Worm (Caenorhabditis elegans) whole organism, mixed stage, embryonic: ENCODE data around the gene clec-50.

Experiments
- lsy-2 ChIP-seq: fragments of 150-350 bp; optimal IDR thresholded peaks from 2 replicates; lab custom pipeline; 2014; ENCODE audit warnings: missing biosample characterization, missing genetic modification characterization
- mab-5 ChIP-seq: fragments of 150-350 bp; optimal IDR thresholded peaks from 2 replicates; lab custom pipeline; 2014; ENCODE audit warnings: missing biosample characterization, missing genetic modification characterization
- mep-1 ChIP-seq: fragments of 150-350 bp; optimal IDR thresholded peaks from 2 replicates; lab custom pipeline; 2017; ENCODE audit warnings: missing biosample characterization, missing genetic modification reagents, missing genetic modification characterization, inconsistent platforms
- nhr-12 ChIP-seq: fragments of 150-350 bp; optimal IDR thresholded peaks from 2 replicates; lab custom pipeline; 2014; ENCODE audit warnings: missing biosample characterization, missing genetic modification characterization
- nhr-237 ChIP-seq: fragments of 150-350 bp; optimal IDR thresholded peaks from 2 replicates; lab custom pipeline; 2014; ENCODE audit warnings: missing biosample characterization, missing genetic modification characterization
- snpc-4 ChIP-seq: fragments of 150-350 bp; optimal IDR thresholded peaks from 2 replicates; lab custom pipeline; 2014; ENCODE audit warnings: missing biosample characterization, missing genetic modification characterization
- tbx-8 ChIP-seq: fragments of 200-800 bp; sonication (Bioruptor generic); optimal IDR thresholded peaks from 2 replicates; lab custom pipeline; 2018; ENCODE audit warnings: mild to moderate bottlenecking, missing genetic modification characterization, moderate library complexity, missing compliant biosample characterization
- unc-39 ChIP-seq: fragments of 150-350 bp; optimal IDR thresholded peaks from 2 replicates; lab custom pipeline; 2014; ENCODE audit warnings: missing biosample characterization, missing genetic modification characterization

- TF ChIP-seq tbx-8 (GFP tag; lab: Kevin White, UChicago): no peak
- no peak for TF ChIP-seq mab-5 (tag; lab: Kevin White, UChicago)
- TF ChIP-seq mep-1 (tag; lab: Kevin White, UChicago): no peak
- no peak for TF ChIP-seq unc-39 (tag; lab: Kevin White, UChicago)
- no peak for TF ChIP-seq snpc-4
- no peak for TF ChIP-seq nhr-237 (tag; lab: Kevin White, UChicago)
- TF ChIP-seq nhr-12 (tag; lab: Kevin White, UChicago): no peak
- no peak for TF ChIP-seq lsy-2 (tag; lab: Kevin White, UChicago)
Observed at ce11 chrV:19754331-19754730, 837 bp downstream of the clec-50 start.
